Worm (Caenorhabditis elegans): ENCODE measurements around the gene srh-241.

ce11 chrV:2869503-2869902, at the start of gene srh-241:
- TF ChIP-seq ceh-16 (tag; optimal IDR thresholded peaks at IDR 0.05) = no peak
- TF ChIP-seq mdl-1 (tag; optimal IDR thresholded peaks at IDR 0.05) = no peak
- no peak for TF ChIP-seq F13H6.1 (tag; optimal IDR thresholded peaks at IDR 0.05)
- TF ChIP-seq elt-1 (tag; optimal IDR thresholded peaks at IDR 0.05) = no peak
- no peak for TF ChIP-seq ztf-11 (tag; optimal IDR thresholded peaks at IDR 0.05)
- TF ChIP-seq unc-62 (GFP tag; optimal IDR thresholded peaks at IDR 0.05) = no peak
- TF ChIP-seq nhr-11 (tag; optimal IDR thresholded peaks at IDR 0.05) = no peak
- no peak for TF ChIP-seq egl-27 (tag; optimal IDR thresholded peaks at IDR 0.05)
- no peak for TF ChIP-seq nhr-237 (tag; optimal IDR thresholded peaks at IDR 0.05)
- no peak for TF ChIP-seq unc-55 (GFP tag; optimal IDR thresholded peaks at IDR 0.05)

All from whole organism, L2 larva.